Worm (Caenorhabditis elegans): Measurements from ENCODE around the gene C56A3.6.

C56A3.6 gene

DNA sequence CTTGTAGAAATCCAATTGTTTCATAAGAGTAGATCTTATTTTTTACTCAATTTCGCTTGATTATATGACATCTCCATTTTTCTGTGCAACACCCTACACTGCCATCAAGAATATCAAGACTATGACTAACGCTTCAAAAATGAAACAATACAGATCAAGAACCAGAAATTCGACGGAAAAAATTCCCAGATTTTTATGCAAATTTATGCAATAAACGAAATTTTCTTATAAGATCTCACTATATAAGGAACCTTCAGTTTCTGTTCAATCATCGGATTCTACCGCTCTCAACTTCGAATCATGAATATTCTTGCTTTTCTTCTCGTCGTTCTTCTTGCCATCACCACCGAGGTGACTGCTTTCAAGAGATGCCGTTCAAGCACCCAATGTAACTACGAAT is 49.9 kb downstream of the C56A3.6 start, which contains the start of gene R11G10.4:
Gene R11G10.4 (plus strand): TSS at position 301 of the 400 bp plus-strand sequence.
- TF ChIP-seq fkh-8 (tag; optimal IDR thresholded peaks at IDR 0.05) (no peak), zip-4 (GFP tag; optimal IDR thresholded peaks at IDR 0.05) (no peak), skn-1 (tag; optimal IDR thresholded peaks at IDR 0.05) (no peak), nhr-71 (tag; optimal IDR thresholded peaks at IDR 0.05) (no peak), dpl-1 (GFP tag; optimal IDR thresholded peaks at IDR 0.05) (no peak), unc-98 (GFP tag; IDR thresholded peaks at IDR 0.05) (no peak), C34B4.2 (tag; optimal IDR thresholded peaks at IDR 0.05) (no peak), nhr-12 (tag; optimal IDR thresholded peaks at IDR 0.05) (no peak), C16A3.4 (tag; optimal IDR thresholded peaks at IDR 0.05) (no peak), elt-2 (tag; optimal IDR thresholded peaks at IDR 0.05) (no peak), nhr-90 (tag; optimal IDR thresholded peaks at IDR 0.05; ENCODE audit: poor library complexity) (no peak), fos-1 (tag; optimal IDR thresholded peaks at IDR 0.05) (no peak), unc-30 (tag; optimal IDR thresholded peaks at IDR 0.05) (no peak), sup-37 (GFP tag; optimal IDR thresholded peaks at IDR 0.05) (no peak), ceh-8 (GFP tag; optimal IDR thresholded peaks at IDR 0.05) (no peak), swsn-7 (tag; optimal IDR thresholded peaks at IDR 0.05) (no peak), ets-5 (GFP tag; IDR thresholded peaks at IDR 0.05) (no peak)
